Worm (Caenorhabditis elegans): Measurements from ENCODE around the gene arl-5.

arl-5 gene

ce11 chrIII:9834888-9835287 lies 11.8 kb downstream of the arl-5 start, which contains the start of gene K11H3.8:
K11H3.8 (plus strand) TSS chrIII:9835188.
- TF ChIP-seq nhr-11 (tag; optimal IDR thresholded peaks at IDR 0.05) (no peak), C08G9.2 (tag; optimal IDR thresholded peaks at IDR 0.05) (no peak), ceh-34 (tag; optimal IDR thresholded peaks at IDR 0.05) (no peak), ceh-14 (tag; optimal IDR thresholded peaks at IDR 0.05) (no peak), syd-9 (tag; optimal IDR thresholded peaks at IDR 0.05) (no peak), madf-2 (tag; optimal IDR thresholded peaks at IDR 0.05) (no peak), ceh-45 (GFP tag; IDR thresholded peaks at IDR 0.05) (no peak), ceh-48 (tag; optimal IDR thresholded peaks at IDR 0.05) (no peak), gmeb-2 (tag; optimal IDR thresholded peaks at IDR 0.05) (no peak), ceh-6 (GFP tag; optimal IDR thresholded peaks at IDR 0.05) (no peak), hlh-13 (GFP tag; optimal IDR thresholded peaks at IDR 0.05) (no peak), hlh-15 (tag; optimal IDR thresholded peaks at IDR 0.05) (no peak), unc-3 (GFP tag; conservative IDR thresholded peaks at IDR 0.05) (no peak), unc-3 (tag; optimal IDR thresholded peaks at IDR 0.05) (no peak), ahr-1 (tag; optimal IDR thresholded peaks at IDR 0.05) (no peak), unc-55 (GFP tag; optimal IDR thresholded peaks at IDR 0.05) (no peak), fkh-10 (GFP tag; optimal IDR thresholded peaks at IDR 0.05) (no peak), pat-9 (tag; optimal IDR thresholded peaks at IDR 0.05) (no peak)

- TF ChIP-seq ceh-2 (tag; optimal IDR thresholded peaks at IDR 0.05) (no peak), ceh-45 (GFP tag; IDR thresholded peaks at IDR 0.05) (no peak), C08G9.2 (tag; optimal IDR thresholded peaks at IDR 0.05) (no peak), ceh-18 (tag; optimal IDR thresholded peaks at IDR 0.05) (no peak), lim-6 (tag; optimal IDR thresholded peaks at IDR 0.05) (no peak), pros-1 (tag; optimal IDR thresholded peaks at IDR 0.05) (no peak)
These were observed 20.7 kb downstream of the arl-5 start, which contains the start of gene K11H3.5 for ce11 chrIII:9843715-9844114. K11H3.5 (plus strand) TSS chrIII:9843768.

- TF ChIP-seq ahr-1 (tag; optimal IDR thresholded peaks at IDR 0.05) (no peak), ceh-48 (tag; optimal IDR thresholded peaks at IDR 0.05) (no peak), pqm-1 (tag; optimal IDR thresholded peaks at IDR 0.05) (no peak), fkh-6 (tag; optimal IDR thresholded peaks at IDR 0.05) (no peak), pat-9 (tag; optimal IDR thresholded peaks at IDR 0.05) (no peak), mec-3 (tag; optimal IDR thresholded peaks at IDR 0.05; ENCODE audit: borderline replicate concordance) (no peak), fkh-10 (GFP tag; optimal IDR thresholded peaks at IDR 0.05) (no peak), lim-6 (tag; optimal IDR thresholded peaks at IDR 0.05) (no peak), hlh-30 (tag; optimal IDR thresholded peaks at IDR 0.05; ENCODE audit: insufficient read depth) (no peak)
These were observed 23.1 kb downstream of the arl-5 start, which contains the start of gene K11H3.2 for ce11 chrIII:9846093-9846492. K11H3.2 (plus strand) TSS chrIII:9846393.

- TF ChIP-seq nfya-1 (tag; optimal IDR thresholded peaks at IDR 0.05) (no peak), unc-55 (GFP tag; optimal IDR thresholded peaks at IDR 0.05) (peak; percentile 11), fkh-6 (tag; optimal IDR thresholded peaks at IDR 0.05) (no peak), T23F11.4 (GFP tag; optimal IDR thresholded peaks at IDR 0.05) (no peak), pqm-1 (tag; optimal IDR thresholded peaks at IDR 0.05) (no peak)
These were observed 25.0 kb downstream of the arl-5 start, which contains the start of gene mrpl-36 for ce11 chrIII:9848083-9848482. mrpl-36 (minus strand) TSS chrIII:9848116.

ce11 chrIII:9848603-9849002 lies 25.6 kb downstream of the arl-5 start:
- TF ChIP-seq ceh-2 (tag; optimal IDR thresholded peaks at IDR 0.05) (no peak), unc-42 (tag; optimal IDR thresholded peaks at IDR 0.05) (no peak), ceh-24 (tag; optimal IDR thresholded peaks at IDR 0.05) (no peak), sox-2 (GFP tag; IDR thresholded peaks at IDR 0.05) (no peak), ceh-6 (GFP tag; optimal IDR thresholded peaks at IDR 0.05) (no peak), dve-1 (tag; optimal IDR thresholded peaks at IDR 0.05) (no peak), elt-4 (tag; optimal IDR thresholded peaks at IDR 0.05) (no peak), pat-9 (tag; optimal IDR thresholded peaks at IDR 0.05) (no peak), elt-2 (tag; optimal IDR thresholded peaks at IDR 0.05) (no peak)

All from whole organism, late embryonic.